Fruit fly (Drosophila melanogaster) whole organism, prepupa: ENCODE data around the gene bwa.
A peak's percentile ranks its signal among the peaks of the same experiment; 100 is the strongest.

Experiments used
- Blimp-1 ChIP-seq: fragments of 200-800 bp; sonication (Bioruptor generic); optimal IDR thresholded peaks from 3 replicates; lab custom pipeline; 2017; ENCODE audit warnings: missing biosample characterization, missing genetic modification characterization, mild to moderate bottlenecking, moderate library complexity, missing genetic modification reagents
- CG10631 ChIP-seq: fragments of 200-800 bp; sonication (Bioruptor generic); optimal IDR thresholded peaks from 2 replicates; lab custom pipeline; 2016; ENCODE audit warnings: missing biosample characterization, missing genetic modification characterization
- CG10669 ChIP-seq: fragments of 200-800 bp; sonication (Bioruptor generic); optimal IDR thresholded peaks from 3 replicates; lab custom pipeline; 2018; ENCODE audit warnings: missing biosample characterization, mild to moderate bottlenecking, missing genetic modification characterization, moderate library complexity
- CG11902 ChIP-seq: fragments of 200-800 bp; sonication (Bioruptor generic); optimal IDR thresholded peaks from 3 replicates; lab custom pipeline; 2016; ENCODE audit warnings: missing biosample characterization, missing genetic modification characterization
- CG15336 ChIP-seq: fragments of 200-800 bp; sonication (Bioruptor generic); IDR thresholded peaks from 2 replicates; pipeline ENCODE4 v1.3.6; 2022; ENCODE audit warnings: missing biosample characterization, missing genetic modification characterization
- CG1621 ChIP-seq: fragments of 200-800 bp; sonication (Bioruptor generic); optimal IDR thresholded peaks from 3 replicates; lab custom pipeline; 2018; ENCODE audit warnings: missing biosample characterization, mild to moderate bottlenecking, missing genetic modification characterization
- CG16779 ChIP-seq: fragments of 200-800 bp; sonication (Bioruptor generic); optimal IDR thresholded peaks from 3 replicates; lab custom pipeline; 2017; ENCODE audit warnings: missing biosample characterization, mild to moderate bottlenecking, missing genetic modification characterization
- CG3032 ChIP-seq: fragments of 200-800 bp; optimal IDR thresholded peaks from 2 replicates; lab custom pipeline; 2019; ENCODE audit warnings: missing biosample characterization, mild to moderate bottlenecking, missing genetic modification characterization, moderate library complexity
- CG34406 ChIP-seq: fragments of 200-800 bp; sonication (Bioruptor generic); optimal IDR thresholded peaks from 3 replicates; lab custom pipeline; 2016; ENCODE audit warnings: missing biosample characterization, missing genetic modification characterization
- CG4318 ChIP-seq: fragments of 200-800 bp; sonication (Bioruptor generic); optimal IDR thresholded peaks from 3 replicates; lab custom pipeline; 2017; ENCODE audit warnings: missing biosample characterization, mild to moderate bottlenecking, missing genetic modification characterization
- CG6163 ChIP-seq: fragments of 200-800 bp; sonication (Bioruptor generic); IDR thresholded peaks from 3 replicates; pipeline ENCODE4 v1.3.6; 2022; ENCODE audit warnings: missing biosample characterization, missing genetic modification characterization
- CG6276 ChIP-seq: fragments of 200-800 bp; sonication (Bioruptor generic); optimal IDR thresholded peaks from 2 replicates; lab custom pipeline; 2017; ENCODE audit warnings: missing biosample characterization, mild to moderate bottlenecking, missing genetic modification characterization
- CG7368 ChIP-seq: fragments of 200-800 bp; sonication (Bioruptor generic); optimal IDR thresholded peaks from 3 replicates; lab custom pipeline; 2016; ENCODE audit warnings: missing biosample characterization, missing genetic modification characterization
- CG8119 ChIP-seq: fragments of 200-800 bp; sonication (Bioruptor generic); IDR thresholded peaks from 3 replicates; pipeline ENCODE4 v1.3.6; 2022; ENCODE audit warnings: missing biosample characterization, missing genetic modification characterization
- CG8319 ChIP-seq: fragments of 200-800 bp; sonication (Bioruptor generic); optimal IDR thresholded peaks from 3 replicates; lab custom pipeline; 2016; ENCODE audit warnings: missing biosample characterization, missing genetic modification characterization
- CG8632 ChIP-seq: fragments of 200-800 bp; sonication (Bioruptor generic); optimal IDR thresholded peaks from 3 replicates; lab custom pipeline; 2016; ENCODE audit warnings: missing biosample characterization, missing genetic modification characterization
- CG9139 ChIP-seq: fragments of 200-800 bp; sonication (Bioruptor generic); optimal IDR thresholded peaks from 3 replicates; lab custom pipeline; 2017; ENCODE audit warnings: missing biosample characterization, mild to moderate bottlenecking, missing genetic modification characterization
- Eip75B ChIP-seq: fragments of 200-800 bp; sonication (Bioruptor generic); optimal IDR thresholded peaks from 3 replicates; lab custom pipeline; 2016; ENCODE audit warnings: missing biosample characterization, missing genetic modification characterization
- Eip78C ChIP-seq: fragments of 200-800 bp; sonication (Bioruptor generic); peaks from one replicate; lab custom pipeline; 2016; ENCODE audit warnings: missing biosample characterization, missing genetic modification characterization
- Eip93F ChIP-seq: fragments of 200-800 bp; sonication (Bioruptor generic); optimal IDR thresholded peaks from 2 replicates; lab custom pipeline; 2016; ENCODE audit warnings: missing biosample characterization, mild to moderate bottlenecking, missing genetic modification characterization
- Ets96B ChIP-seq: fragments of 200-800 bp; optimal IDR thresholded peaks from 2 replicates; lab custom pipeline; 2019; ENCODE audit warnings: missing biosample characterization, mild to moderate bottlenecking, missing genetic modification characterization, moderate library complexity
- Gug ChIP-seq: fragments of 200-800 bp; sonication (Bioruptor generic); IDR thresholded peaks from 2 replicates; pipeline ENCODE4 v1.3.6; 2022; ENCODE audit warnings: missing biosample characterization, missing genetic modification characterization
- Hr39 ChIP-seq: fragments of 200-800 bp; sonication (Bioruptor generic); optimal IDR thresholded peaks from 2 replicates; lab custom pipeline; 2016; ENCODE audit warnings: missing biosample characterization, missing genetic modification characterization
- Hr4 ChIP-seq: fragments of 200-800 bp; sonication (Bioruptor generic); optimal IDR thresholded peaks from 3 replicates; lab custom pipeline; 2016; ENCODE audit warnings: missing biosample characterization, missing genetic modification characterization
- Lpt ChIP-seq: fragments of 200-800 bp; sonication (Bioruptor generic); optimal IDR thresholded peaks from 3 replicates; lab custom pipeline; 2016; ENCODE audit warnings: missing biosample characterization, missing genetic modification characterization
- Met ChIP-seq: fragments of 200-800 bp; sonication (Bioruptor generic); optimal IDR thresholded peaks from 3 replicates; lab custom pipeline; 2016; ENCODE audit warnings: missing biosample characterization, missing genetic modification characterization
- OdsH ChIP-seq: fragments of 200-800 bp; sonication (Bioruptor generic); optimal IDR thresholded peaks from 3 replicates; lab custom pipeline; 2016; ENCODE audit warnings: missing biosample characterization, missing genetic modification characterization
- Sox102F ChIP-seq: fragments of 200-800 bp; sonication (Bioruptor generic); optimal IDR thresholded peaks from 2 replicates; lab custom pipeline; 2016; ENCODE audit warnings: missing biosample characterization, mild to moderate bottlenecking, missing genetic modification characterization
- Sox14 ChIP-seq: fragments of 200-800 bp; sonication (Bioruptor generic); optimal IDR thresholded peaks from 3 replicates; lab custom pipeline; 2016; ENCODE audit warnings: missing biosample characterization, missing genetic modification characterization
- cyc ChIP-seq: fragments of 200-800 bp; sonication (Bioruptor generic); optimal IDR thresholded peaks from 3 replicates; lab custom pipeline; 2016; ENCODE audit warnings: missing biosample characterization, missing genetic modification characterization
- dac ChIP-seq: fragments of 200-800 bp; sonication (Bioruptor generic); optimal IDR thresholded peaks from 2 replicates; lab custom pipeline; 2017; ENCODE audit warnings: missing biosample characterization, mild to moderate bottlenecking, missing genetic modification characterization
- dsx ChIP-seq: fragments of 200-800 bp; optimal IDR thresholded peaks from 3 replicates; lab custom pipeline; 2019; ENCODE audit warnings: missing biosample characterization, mild to moderate bottlenecking, missing genetic modification characterization, moderate library complexity; ENCODE audit not compliant: poor library complexity, severe bottlenecking
- eg ChIP-seq: fragments of 200-800 bp; sonication (Bioruptor generic); IDR thresholded peaks from 3 replicates; pipeline ENCODE4 v1.3.6; 2022; ENCODE audit warnings: missing biosample characterization, missing genetic modification characterization
- fd85E ChIP-seq: fragments of 200-800 bp; sonication (Bioruptor generic); optimal IDR thresholded peaks from 3 replicates; lab custom pipeline; 2016; ENCODE audit warnings: missing biosample characterization, missing genetic modification characterization
- fkh ChIP-seq: fragments of 200-800 bp; sonication (Bioruptor generic); optimal IDR thresholded peaks from 3 replicates; lab custom pipeline; 2017; ENCODE audit warnings: missing biosample characterization, mild to moderate bottlenecking, missing genetic modification characterization, moderate library complexity
- net ChIP-seq: fragments of 200-800 bp; sonication (Bioruptor generic); optimal IDR thresholded peaks from 3 replicates; lab custom pipeline; 2016; ENCODE audit warnings: missing biosample characterization, missing genetic modification characterization
- salr ChIP-seq, 2 experiments: fragments of 200-800 bp; sonication (Bioruptor generic); optimal IDR thresholded peaks; 3 replicates each; lab custom pipeline; 2016 to 2018; ENCODE audit warnings: missing biosample characterization in 2 of 2, missing genetic modification characterization in 2 of 2, mild to moderate bottlenecking in 1 of 2
- ss ChIP-seq, 2 experiments: fragments of 200-800 bp; sonication (Bioruptor generic); optimal IDR thresholded peaks; 2 replicates in 1 of 2; 3 replicates in 1 of 2; lab custom pipeline; 2017 to 2018; ENCODE audit warnings: mild to moderate bottlenecking in 2 of 2, missing biosample characterization in 2 of 2, missing genetic modification characterization in 2 of 2, moderate library complexity in 1 of 2
- svp ChIP-seq: fragments of 200-800 bp; sonication (Bioruptor generic); peaks from one replicate; lab custom pipeline; 2016; ENCODE audit warnings: missing biosample characterization, missing genetic modification characterization
- topi ChIP-seq: fragments of 200-800 bp; sonication (Bioruptor generic); optimal IDR thresholded peaks from 3 replicates; lab custom pipeline; 2016; ENCODE audit warnings: missing biosample characterization, missing genetic modification characterization

bwa gene

dm6 chr2L:20082965-20083855, 17.0 kb downstream of the bwa start (continued):
- no peak for TF ChIP-seq dsx (GFP tag; lab: Kevin White, UChicago)
- TF ChIP-seq Sox102F (GFP tag; lab: Kevin White, UChicago): peak; percentile 58
- no peak for TF ChIP-seq CG11902
- TF ChIP-seq CG1621 (tag; lab: Kevin White, UChicago): peak; percentile 32
- peak; percentile 35 for TF ChIP-seq fd85E (GFP tag; lab: Kevin White, UChicago)
- TF ChIP-seq net: peak; percentile 20
- TF ChIP-seq Met (GFP tag; lab: Kevin White, UChicago): peak; percentile 16
- peak; percentile 68 for TF ChIP-seq CG6163 (GFP tag; lab: Robert Waterston, UW)
- TF ChIP-seq salr (GFP tag; optimal IDR thresholded peaks at IDR 0.05; lab: Kevin White, UChicago): peak in 1 of 2 experiments; percentile 14
- TF ChIP-seq Eip75B (GFP tag; lab: Kevin White, UChicago): no peak
- TF ChIP-seq CG10669 (GFP tag; lab: Kevin White, UChicago): peak; percentile 37

dm6 chr2L:20084068-20084651, 18.0 kb downstream of the bwa start:
- TF ChIP-seq cyc (no peak), CG6163 (GFP tag; lab: Robert Waterston, UW) (0 out of 3 replicates have a peak, but pooled peaks have one; percentile 31), Hr4 (GFP tag; lab: Kevin White, UChicago) (no peak), Eip93F (GFP tag; lab: Kevin White, UChicago) (peak; percentile 53), topi (GFP tag; lab: Kevin White, UChicago) (no peak), CG9139 (GFP tag; lab: Kevin White, UChicago) (peak; percentile 8), dsx (GFP tag; lab: Kevin White, UChicago) (peak; percentile 36), CG6276 (peak; percentile 0), CG11902 (no peak), svp (peak; percentile 47), eg (GFP tag; lab: Robert Waterston, UW) (0 out of 3 replicates have a peak, but pooled peaks have one; percentile 5), CG8119 (GFP tag; lab: Robert Waterston, UW) (0 out of 3 replicates have a peak, but pooled peaks have one; percentile 35), CG8632 (GFP tag; lab: Kevin White, UChicago) (no peak), ss (GFP tag; optimal IDR thresholded peaks at IDR 0.05; lab: Kevin White, UChicago) (peak; percentile 47 to 48)

- TF ChIP-seq CG34406 (GFP tag; lab: Kevin White, UChicago): peak; percentile 97
- TF ChIP-seq Eip75B (GFP tag; lab: Kevin White, UChicago): peak; percentile 99
- TF ChIP-seq Blimp-1: peak; percentile 93
- TF ChIP-seq Gug (GFP tag; lab: Robert Waterston, UW): peak; percentile 92
- peak; percentile 97 for TF ChIP-seq dsx (GFP tag; lab: Kevin White, UChicago)
- TF ChIP-seq Sox14 (GFP tag; lab: Kevin White, UChicago): peak; percentile 98
- peak; percentile 91 for TF ChIP-seq dac (GFP tag; lab: Kevin White, UChicago)
- TF ChIP-seq Sox102F (GFP tag; lab: Kevin White, UChicago): peak; percentile 99
- TF ChIP-seq CG11902: peak; percentile 95
- TF ChIP-seq Hr39 (GFP tag; lab: Kevin White, UChicago): peak; percentile 97
- peak; percentile 91 to 95 for TF ChIP-seq salr (GFP tag; optimal IDR thresholded peaks at IDR 0.05; lab: Kevin White, UChicago)
- TF ChIP-seq Lpt: peak; percentile 97
- peak; percentile 97 for TF ChIP-seq CG3032
- TF ChIP-seq Eip78C (GFP tag; lab: Kevin White, UChicago): peak; percentile 100
- peak; percentile 97 for TF ChIP-seq OdsH (GFP tag; lab: Kevin White, UChicago)
- peak; percentile 97 for TF ChIP-seq CG8319 (GFP tag; lab: Kevin White, UChicago)
- TF ChIP-seq CG15336 (GFP tag; lab: Robert Waterston, UW): peak; percentile 99
- TF ChIP-seq svp: peak; percentile 99
- peak; percentile 98 for TF ChIP-seq Hr4 (GFP tag; lab: Kevin White, UChicago)
- peak; percentile 98 for TF ChIP-seq Ets96B
- TF ChIP-seq net: peak; percentile 97
- peak; percentile 95 for TF ChIP-seq CG7368
- peak; percentile 96 for TF ChIP-seq CG16779 (tag; lab: Kevin White, UChicago)
- peak; percentile 96 for TF ChIP-seq CG6163 (GFP tag; lab: Robert Waterston, UW)
- peak; percentile 100 for TF ChIP-seq fkh (GFP tag; lab: Kevin White, UChicago)
- TF ChIP-seq CG10631 (GFP tag; lab: Kevin White, UChicago): peak; percentile 97
- peak; percentile 97 for TF ChIP-seq CG10669 (GFP tag; lab: Kevin White, UChicago)
- peak; percentile 99 for TF ChIP-seq CG8119 (GFP tag; lab: Robert Waterston, UW)
- TF ChIP-seq CG4318 (GFP tag; lab: Kevin White, UChicago): peak; percentile 93
- TF ChIP-seq Met (GFP tag; lab: Kevin White, UChicago): peak; percentile 99
Measured at dm6 chr2L:20084785-20085555, 18.8 kb downstream of the bwa start, which contains the start of gene fok. TSS of gene fok (minus strand) at chr2L:20085070.
